Worm (Caenorhabditis elegans) whole organism, mixed stage, embryonic: ENCODE data around the gene fbxc-51.

Experiments used
- M03D4.4 ChIP-seq: sonication (generic microtip); optimal IDR thresholded peaks from 2 replicates; lab custom pipeline; 2017; ENCODE audit warnings: mild to moderate bottlenecking, missing genetic modification characterization, missing compliant biosample characterization
- bed-3 ChIP-seq: fragments of 200-800 bp; sonication (Bioruptor generic); optimal IDR thresholded peaks from 3 replicates; lab custom pipeline; 2018; ENCODE audit warnings: mild to moderate bottlenecking, missing genetic modification characterization, moderate library complexity, missing compliant biosample characterization
- blmp-1 ChIP-seq: fragments of 150-350 bp; optimal IDR thresholded peaks from 2 replicates; lab custom pipeline; 2014; ENCODE audit warnings: missing biosample characterization, missing genetic modification characterization
- ceh-39 ChIP-seq: fragments of 150-350 bp; optimal IDR thresholded peaks from 2 replicates; lab custom pipeline; 2014; ENCODE audit warnings: missing biosample characterization, missing genetic modification characterization
- ceh-43 ChIP-seq: fragments of 200-800 bp; sonication (Bioruptor generic); optimal IDR thresholded peaks from 2 replicates; lab custom pipeline; 2018; ENCODE audit warnings: mild to moderate bottlenecking, missing genetic modification characterization, moderate library complexity, missing compliant biosample characterization
- ceh-83 ChIP-seq: fragments of 200-800 bp; sonication (Bioruptor generic); optimal IDR thresholded peaks from 2 replicates; lab custom pipeline; 2018; ENCODE audit warnings: mild to moderate bottlenecking, missing genetic modification characterization, missing compliant biosample characterization
- ces-1 ChIP-seq: fragments of 150-350 bp; optimal IDR thresholded peaks from 2 replicates; lab custom pipeline; 2014; ENCODE audit warnings: missing biosample characterization, missing genetic modification reagents, missing genetic modification characterization
- cnd-1 ChIP-seq: fragments of 200-800 bp; sonication (Bioruptor generic); optimal IDR thresholded peaks from 2 replicates; lab custom pipeline; 2018; ENCODE audit warnings: mild to moderate bottlenecking, missing genetic modification characterization, missing compliant biosample characterization
- drap-1 ChIP-seq: fragments of 200-800 bp; sonication (Bioruptor generic); optimal IDR thresholded peaks from 3 replicates; lab custom pipeline; 2018; ENCODE audit warnings: mild to moderate bottlenecking, missing genetic modification characterization, missing compliant biosample characterization
- elt-1 ChIP-seq: sonication (generic microtip); optimal IDR thresholded peaks from 2 replicates; lab custom pipeline; 2017; ENCODE audit warnings: missing genetic modification characterization, mild to moderate bottlenecking, missing compliant biosample characterization, antibody characterized with exemption, moderate library complexity, borderline replicate concordance; ENCODE audit not compliant: insufficient read depth
- elt-3 ChIP-seq: fragments of 150-350 bp; optimal IDR thresholded peaks from 2 replicates; lab custom pipeline; 2014; ENCODE audit warnings: missing biosample characterization, missing genetic modification characterization
- flh-1 ChIP-seq: fragments of 200-800 bp; sonication (Bioruptor generic); optimal IDR thresholded peaks from 2 replicates; lab custom pipeline; 2018; ENCODE audit warnings: mild to moderate bottlenecking, missing genetic modification characterization, moderate library complexity, missing compliant biosample characterization
- ham-2 ChIP-seq: fragments of 200-800 bp; sonication (Bioruptor generic); optimal IDR thresholded peaks from 2 replicates; lab custom pipeline; 2018; ENCODE audit warnings: mild to moderate bottlenecking, missing genetic modification characterization, missing compliant biosample characterization
- hlh-1 ChIP-seq: fragments of 150-350 bp; optimal IDR thresholded peaks from 2 replicates; lab custom pipeline; 2014; ENCODE audit warnings: missing biosample characterization, missing genetic modification reagents, missing genetic modification characterization
- lin-13 ChIP-seq: fragments of 150-350 bp; optimal IDR thresholded peaks from 2 replicates; lab custom pipeline; 2014; ENCODE audit warnings: missing biosample characterization, missing genetic modification characterization
- lin-32 ChIP-seq: fragments of 200-800 bp; sonication (Bioruptor generic); optimal IDR thresholded peaks from 2 replicates; lab custom pipeline; 2018; ENCODE audit warnings: mild to moderate bottlenecking, missing genetic modification characterization, missing compliant biosample characterization
- lsy-2 ChIP-seq: fragments of 150-350 bp; optimal IDR thresholded peaks from 2 replicates; lab custom pipeline; 2014; ENCODE audit warnings: missing biosample characterization, missing genetic modification characterization
- mab-5 ChIP-seq: fragments of 150-350 bp; optimal IDR thresholded peaks from 2 replicates; lab custom pipeline; 2014; ENCODE audit warnings: missing biosample characterization, missing genetic modification characterization
- mep-1 ChIP-seq: fragments of 150-350 bp; optimal IDR thresholded peaks from 2 replicates; lab custom pipeline; 2017; ENCODE audit warnings: missing biosample characterization, missing genetic modification reagents, missing genetic modification characterization, inconsistent platforms
- mls-2 ChIP-seq: sonication (generic microtip); optimal IDR thresholded peaks from 2 replicates; lab custom pipeline; 2016; ENCODE audit warnings: mild to moderate bottlenecking, missing genetic modification characterization, moderate library complexity, missing compliant biosample characterization
- nhr-12 ChIP-seq: fragments of 150-350 bp; optimal IDR thresholded peaks from 2 replicates; lab custom pipeline; 2014; ENCODE audit warnings: missing biosample characterization, missing genetic modification characterization
- nhr-2 ChIP-seq: fragments of 150-350 bp; optimal IDR thresholded peaks from 2 replicates; lab custom pipeline; 2014; ENCODE audit warnings: missing biosample characterization, missing genetic modification characterization
- nhr-237 ChIP-seq: fragments of 150-350 bp; optimal IDR thresholded peaks from 2 replicates; lab custom pipeline; 2014; ENCODE audit warnings: missing biosample characterization, missing genetic modification characterization
- nhr-28 ChIP-seq: fragments of 150-350 bp; optimal IDR thresholded peaks from 2 replicates; lab custom pipeline; 2014; ENCODE audit warnings: missing biosample characterization, missing genetic modification characterization
- nhr-76 ChIP-seq: sonication (generic microtip); optimal IDR thresholded peaks from 2 replicates; lab custom pipeline; 2017; ENCODE audit warnings: missing biosample characterization, missing genetic modification characterization
- pha-4 ChIP-seq: fragments of 150-350 bp; optimal IDR thresholded peaks from 2 replicates; lab custom pipeline; 2018; ENCODE audit warnings: missing biosample characterization, missing genetic modification reagents, missing genetic modification characterization
- sem-2 ChIP-seq: fragments of 200-800 bp; sonication (Bioruptor generic); optimal IDR thresholded peaks from 2 replicates; lab custom pipeline; 2018; ENCODE audit warnings: mild to moderate bottlenecking, missing genetic modification characterization, missing compliant biosample characterization
- sptf-1 ChIP-seq: sonication (generic microtip); optimal IDR thresholded peaks from 2 replicates; lab custom pipeline; 2017; ENCODE audit warnings: mild to moderate bottlenecking, missing genetic modification characterization, moderate library complexity, missing compliant biosample characterization
- unc-120 ChIP-seq: sonication (generic microtip); optimal IDR thresholded peaks from 2 replicates; lab custom pipeline; 2017; ENCODE audit warnings: missing genetic modification characterization, missing compliant biosample characterization; ENCODE audit not compliant: poor library complexity, severe bottlenecking
- unc-62 ChIP-seq: fragments of 150-350 bp; optimal IDR thresholded peaks from 2 replicates; lab custom pipeline; 2014; ENCODE audit warnings: missing biosample characterization, missing genetic modification reagents, missing genetic modification characterization
- zip-8 ChIP-seq: fragments of 150-350 bp; optimal IDR thresholded peaks from 2 replicates; lab custom pipeline; 2014; ENCODE audit warnings: missing biosample characterization, missing genetic modification characterization
- ztf-11 ChIP-seq: fragments of 150-350 bp; optimal IDR thresholded peaks from 2 replicates; lab custom pipeline; 2014; ENCODE audit warnings: missing biosample characterization, missing genetic modification characterization

fbxc-51 gene

ce11 chrII:875739-876138, 7.1 kb downstream of the fbxc-51 start:
- TF ChIP-seq M03D4.4 (no peak), unc-62 (GFP tag; lab: Kevin White, UChicago) (no peak), nhr-76 (tag; lab: Kevin White, UChicago) (no peak), zip-8 (tag; lab: Kevin White, UChicago) (no peak), drap-1 (no peak), elt-1 (no peak), ham-2 (no peak), nhr-237 (tag; lab: Kevin White, UChicago) (no peak), mep-1 (tag; lab: Kevin White, UChicago) (no peak), cnd-1 (no peak), ztf-11 (tag; lab: Kevin White, UChicago) (no peak), ceh-43 (GFP tag; lab: Kevin White, UChicago) (no peak), blmp-1 (no peak), nhr-2 (no peak), nhr-28 (tag; lab: Kevin White, UChicago) (no peak)
- TF ChIP-seq, all 35 proteins: peak for 0

DNA sequence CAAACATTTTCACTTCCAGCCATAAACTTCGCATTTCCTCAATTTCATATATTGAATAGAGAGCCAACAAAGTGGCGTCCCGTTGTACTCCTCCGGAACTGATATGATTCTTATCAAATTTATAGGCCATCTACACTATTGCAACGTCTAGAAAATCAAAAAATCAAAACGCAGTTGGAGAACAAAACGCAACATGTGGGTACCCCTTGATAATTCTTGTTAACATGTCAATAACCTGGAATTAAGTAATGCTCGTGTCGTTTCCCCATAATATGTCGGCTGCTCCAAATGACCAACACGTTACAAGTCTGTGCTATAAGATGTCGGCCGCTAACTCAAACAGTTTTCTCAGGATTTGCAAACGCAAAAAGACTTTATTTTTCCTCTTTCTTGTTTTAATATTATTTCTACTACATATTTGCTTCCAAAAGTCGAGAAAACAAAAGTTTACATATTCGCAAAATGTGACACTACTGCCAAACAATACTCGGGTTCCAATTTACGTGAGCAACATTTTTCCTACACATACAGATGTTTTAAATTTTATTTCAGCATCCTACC, 12.1 kb downstream of the fbxc-51 start:
- TF ChIP-seq bed-3 (GFP tag; lab: Kevin White, UChicago) (no peak), ceh-83 (GFP tag; lab: Kevin White, UChicago) (no peak), ztf-11 (tag; lab: Kevin White, UChicago) (no peak), drap-1 (no peak), nhr-2 (no peak), cnd-1 (no peak), sem-2 (GFP tag; lab: Kevin White, UChicago) (no peak), unc-62 (GFP tag; lab: Kevin White, UChicago) (no peak), mab-5 (no peak), ceh-39 (tag; lab: Kevin White, UChicago) (no peak), zip-8 (tag; lab: Kevin White, UChicago) (no peak)

DNA sequence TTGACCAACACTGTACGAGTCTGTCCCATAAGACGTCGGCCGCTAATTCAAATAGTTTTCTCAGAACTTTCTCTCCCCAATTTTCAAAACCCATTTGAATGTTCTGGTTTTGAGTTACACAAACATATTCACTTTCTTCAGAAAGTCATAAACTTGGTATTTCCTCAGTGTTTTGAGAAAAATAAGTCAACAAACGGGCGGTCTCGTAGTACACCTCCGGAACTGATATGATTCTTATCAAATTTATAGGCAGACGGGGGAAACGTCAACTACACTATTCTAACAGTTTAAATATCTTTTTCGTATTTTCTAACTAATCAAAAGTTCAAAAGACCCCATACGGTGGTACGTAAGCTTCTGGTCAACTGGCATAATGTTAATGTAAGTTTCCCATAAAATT, 15.6 kb downstream of the fbxc-51 start:
- TF ChIP-seq bed-3 (GFP tag; lab: Kevin White, UChicago) (no peak), mls-2 (tag; lab: Kevin White, UChicago) (no peak), elt-1 (no peak), flh-1 (GFP tag; lab: Kevin White, UChicago) (no peak), cnd-1 (no peak), nhr-28 (tag; lab: Kevin White, UChicago) (no peak), lsy-2 (no peak), lin-32 (GFP tag; lab: Kevin White, UChicago) (no peak), pha-4 (tag; lab: Kevin White, UChicago) (no peak), M03D4.4 (no peak), ztf-11 (tag; lab: Kevin White, UChicago) (no peak), ham-2 (no peak), elt-3 (tag; lab: Kevin White, UChicago) (no peak)
- TF ChIP-seq, all 35 proteins: peak for 0

DNA sequence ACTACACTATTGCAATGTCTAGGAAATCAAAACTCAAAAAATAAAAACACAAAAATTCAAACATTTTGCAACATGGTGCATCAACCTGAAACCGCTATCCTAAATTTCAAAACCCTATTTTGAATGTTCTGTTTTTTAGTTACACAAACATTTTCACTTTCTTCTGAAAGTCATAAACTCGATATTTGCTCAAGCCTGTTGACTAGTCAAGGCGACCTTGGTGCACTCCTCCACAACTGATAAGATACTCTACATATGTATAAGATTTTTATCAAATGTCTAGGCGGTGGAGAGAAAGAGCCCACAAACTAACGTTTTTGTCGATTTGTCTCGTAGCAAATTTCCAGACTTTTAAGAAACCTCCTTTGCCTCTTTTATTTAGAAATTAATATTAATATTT, 19.4 kb downstream of the fbxc-51 start, which contains the start of gene T07D3.4:
TSS of gene T07D3.4 (plus strand) at position 286 of the 400 bp plus-strand sequence.
- no peak for TF ChIP-seq nhr-2
- TF ChIP-seq lsy-2 = no peak
- no peak for TF ChIP-seq ham-2
- TF ChIP-seq sptf-1 = no peak
- no peak for TF ChIP-seq hlh-1
- no peak for TF ChIP-seq lin-32 (GFP tag; lab: Kevin White, UChicago)
- TF ChIP-seq sem-2 (GFP tag; lab: Kevin White, UChicago) = no peak
- no peak for TF ChIP-seq lin-13
- TF ChIP-seq bed-3 (GFP tag; lab: Kevin White, UChicago) = no peak
- no peak for TF ChIP-seq unc-120 (tag; lab: Kevin White, UChicago)
- no peak for TF ChIP-seq mep-1 (tag; lab: Kevin White, UChicago)
- TF ChIP-seq elt-1 = no peak
- TF ChIP-seq nhr-12 (tag; lab: Kevin White, UChicago) = no peak
- TF ChIP-seq flh-1 (GFP tag; lab: Kevin White, UChicago) = no peak
- TF ChIP-seq unc-62 (GFP tag; lab: Kevin White, UChicago) = no peak
- TF ChIP-seq nhr-28 (tag; lab: Kevin White, UChicago) = no peak
- no peak for TF ChIP-seq ces-1 (GFP tag; lab: Kevin White, UChicago)
- TF ChIP-seq mls-2 (tag; lab: Kevin White, UChicago) = no peak
- no peak for TF ChIP-seq ceh-43 (GFP tag; lab: Kevin White, UChicago)
